Fruit fly (Drosophila melanogaster): ENCODE measurements around the gene Ac13E.

The Ac13E gene

dm6 chrX:15592822-15593476 lies 38.9 kb upstream of the Ac13E start:
- TF ChIP-seq CG7101 (tag; optimal IDR thresholded peaks at IDR 0.05) (no peak), tj (GFP tag; optimal IDR thresholded peaks at IDR 0.05) (peak; percentile 97), CG1620 (GFP tag; optimal IDR thresholded peaks at IDR 0.05) (no peak), Mnt (GFP tag; optimal IDR thresholded peaks at IDR 0.05) (peak; percentile 32), cnc (optimal IDR thresholded peaks at IDR 0.05) (no peak)

dm6 chrX:15591721-15592491 lies 37.8 kb upstream of the Ac13E start:
- no peak for TF ChIP-seq CG12768 (GFP tag; optimal IDR thresholded peaks at IDR 0.05)
- no peak for TF ChIP-seq cnc (optimal IDR thresholded peaks at IDR 0.05)
- no peak for TF ChIP-seq CG5204 (GFP tag; optimal IDR thresholded peaks at IDR 0.05)
- TF ChIP-seq Mnt (GFP tag; optimal IDR thresholded peaks at IDR 0.05) = no peak
- no peak for TF ChIP-seq ovo (GFP tag; optimal IDR thresholded peaks at IDR 0.05)
- peak; percentile 3 for TF ChIP-seq CG7101 (tag; optimal IDR thresholded peaks at IDR 0.05)
- no peak for TF ChIP-seq Clk (GFP tag; optimal IDR thresholded peaks at IDR 0.05)

dm6 chrX:15587433-15587832 lies 33.4 kb upstream of the Ac13E start, which contains the start of gene Alp11:
TSS of gene Alp11 (plus strand) at chrX:15587733.
- TF ChIP-seq Hr96 (GFP tag; optimal IDR thresholded peaks at IDR 0.05) (no peak), tj (GFP tag; optimal IDR thresholded peaks at IDR 0.05) (no peak), kay (GFP tag; ENCODE audit: borderline replicate concordance) (no peak), CG5204 (GFP tag; optimal IDR thresholded peaks at IDR 0.05) (no peak), CG14711 (tag; optimal IDR thresholded peaks at IDR 0.05) (no peak), Clk (GFP tag; optimal IDR thresholded peaks at IDR 0.05) (no peak), cnc (optimal IDR thresholded peaks at IDR 0.05) (no peak), Crg-1 (GFP tag; optimal IDR thresholded peaks at IDR 0.05) (no peak)

DNA sequence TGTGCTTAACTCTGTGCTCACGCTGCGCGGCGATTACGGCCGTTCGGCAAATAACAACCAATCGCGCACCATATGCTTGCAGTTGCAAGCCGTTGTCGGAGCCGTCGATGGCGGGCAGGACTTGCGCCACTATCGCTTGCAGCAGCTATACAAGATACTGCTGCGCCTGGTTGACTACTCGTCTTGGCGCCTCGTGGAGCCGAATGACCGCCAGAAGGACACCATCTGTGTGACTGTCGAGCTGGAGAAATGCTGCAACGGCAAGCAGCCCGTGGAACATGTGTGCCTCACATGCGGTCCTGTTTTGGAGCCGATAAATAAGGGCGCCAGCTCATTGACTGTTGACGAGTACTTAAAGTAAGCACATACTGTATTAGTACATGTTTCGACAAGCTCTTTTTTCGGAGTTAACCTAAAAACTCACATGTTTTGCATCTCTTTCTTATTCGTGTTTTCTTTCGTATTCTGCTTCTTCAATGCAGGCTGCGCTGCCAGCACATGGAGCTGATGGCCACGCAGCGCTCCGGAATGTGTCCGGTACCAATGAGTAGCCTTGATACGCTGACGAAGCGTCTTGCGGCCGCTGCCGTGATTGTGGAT lies 29.9 kb upstream of the Ac13E start:
- TF ChIP-seq pad (GFP tag; optimal IDR thresholded peaks at IDR 0.05) (no peak), tj (GFP tag; optimal IDR thresholded peaks at IDR 0.05) (peak; percentile 10), CG7045 (GFP tag; optimal IDR thresholded peaks at IDR 0.05) (no peak), CG12768 (GFP tag; optimal IDR thresholded peaks at IDR 0.05) (no peak), bab1 (GFP tag; optimal IDR thresholded peaks at IDR 0.05) (no peak), cic (GFP tag; optimal IDR thresholded peaks at IDR 0.05) (no peak)

DNA sequence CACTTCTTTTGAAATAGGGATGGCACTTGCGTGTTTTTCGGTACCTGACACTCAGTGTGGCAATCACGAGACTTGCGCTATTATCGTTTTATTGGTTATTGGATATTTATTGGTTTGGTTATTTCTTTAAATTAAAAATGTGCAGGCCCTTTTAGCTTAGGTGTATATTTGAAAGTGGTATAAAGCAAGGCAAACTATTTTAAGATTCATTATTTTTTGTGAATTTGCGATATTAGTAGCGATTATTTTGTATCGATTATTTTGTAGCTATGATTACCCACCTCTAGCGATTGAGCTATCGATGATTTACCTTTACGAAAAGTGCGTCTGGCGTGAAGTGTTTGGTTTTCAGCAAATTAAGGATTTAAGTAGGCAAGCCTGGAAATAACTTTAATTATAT lies 28.8 kb upstream of the Ac13E start, which contains the start of the genes CG9215 and CG8097:
Gene CG9215 (minus strand): TSS at position 22 of the 400 bp plus-strand sequence.
Gene CG8097 (plus strand): TSS at position 307 of the 400 bp plus-strand sequence.
- TF ChIP-seq Crg-1 (GFP tag; optimal IDR thresholded peaks at IDR 0.05) (peak; percentile 51), CG7101 (tag; optimal IDR thresholded peaks at IDR 0.05) (peak; percentile 58), cic (GFP tag; optimal IDR thresholded peaks at IDR 0.05) (no peak), tj (GFP tag; optimal IDR thresholded peaks at IDR 0.05) (peak; percentile 15), Mnt (GFP tag; optimal IDR thresholded peaks at IDR 0.05) (peak; percentile 69), CG11617 (GFP tag; optimal IDR thresholded peaks at IDR 0.05) (peak; percentile 57), Clk (GFP tag; optimal IDR thresholded peaks at IDR 0.05) (no peak), CG7045 (GFP tag; optimal IDR thresholded peaks at IDR 0.05) (no peak), bab1 (GFP tag; optimal IDR thresholded peaks at IDR 0.05) (peak; percentile 65), Hr96 (GFP tag; optimal IDR thresholded peaks at IDR 0.05) (peak; percentile 75), ovo (GFP tag; optimal IDR thresholded peaks at IDR 0.05) (peak; percentile 38), CG12768 (GFP tag; optimal IDR thresholded peaks at IDR 0.05) (no peak), CG1620 (GFP tag; optimal IDR thresholded peaks at IDR 0.05) (peak; percentile 83), toe (GFP tag; optimal IDR thresholded peaks at IDR 0.05) (peak; percentile 73), CG5204 (GFP tag; optimal IDR thresholded peaks at IDR 0.05) (peak; percentile 64), pad (GFP tag; optimal IDR thresholded peaks at IDR 0.05) (peak; percentile 49), CG14711 (tag; optimal IDR thresholded peaks at IDR 0.05) (peak; percentile 58)

- no peak for TF ChIP-seq Crg-1 (GFP tag; optimal IDR thresholded peaks at IDR 0.05)
- TF ChIP-seq CG7101 (tag; optimal IDR thresholded peaks at IDR 0.05) = peak; percentile 52
- no peak for TF ChIP-seq pad (GFP tag; optimal IDR thresholded peaks at IDR 0.05)
- TF ChIP-seq CG5204 (GFP tag; optimal IDR thresholded peaks at IDR 0.05) = no peak
- TF ChIP-seq ovo (GFP tag; optimal IDR thresholded peaks at IDR 0.05) = no peak
- no peak for TF ChIP-seq tj (GFP tag; optimal IDR thresholded peaks at IDR 0.05)
- no peak for TF ChIP-seq CG7045 (GFP tag; optimal IDR thresholded peaks at IDR 0.05)
- TF ChIP-seq CG11617 (GFP tag; optimal IDR thresholded peaks at IDR 0.05) = no peak
- no peak for TF ChIP-seq CG33017 (tag; optimal IDR thresholded peaks at IDR 0.05)
- TF ChIP-seq CG14711 (tag; optimal IDR thresholded peaks at IDR 0.05) = peak; percentile 58
- TF ChIP-seq bab1 (GFP tag; optimal IDR thresholded peaks at IDR 0.05) = peak; percentile 86
Measured at dm6 chrX:15579579-15579978, 25.5 kb upstream of the Ac13E start.
